Worm (Caenorhabditis elegans) whole organism, L4 larva: ENCODE results near the gene H20E11.3.

Source experiments
- F10B5.3 ChIP-seq: sonication (generic microtip); optimal IDR thresholded peaks from 2 replicates; lab custom pipeline; 2016; ENCODE audit warnings: mild to moderate bottlenecking, missing genetic modification characterization, missing compliant biosample characterization
- Y48G9A.11 ChIP-seq: fragments of 200-800 bp; sonication (Bioruptor generic); IDR thresholded peaks from 2 replicates; pipeline ENCODE4 v1.3.6; 2022; ENCODE audit warnings: missing genetic modification reagents, missing genetic modification characterization, missing compliant biosample characterization
- arid-1 ChIP-seq: fragments of 200-800 bp; sonication (Bioruptor generic); conservative IDR thresholded peaks from 2 replicates; pipeline ENCODE4 v1.3.6; 2022; ENCODE audit warnings: missing genetic modification reagents, missing genetic modification characterization, missing compliant biosample characterization
- attf-4 ChIP-seq: sonication (generic microtip); optimal IDR thresholded peaks from 3 replicates; lab custom pipeline; 2017; ENCODE audit warnings: missing biosample characterization, missing genetic modification characterization
- ceh-44 ChIP-seq: fragments of 200-800 bp; sonication (Bioruptor generic); IDR thresholded peaks from 2 replicates; pipeline ENCODE4 v1.3.6; 2022; ENCODE audit warnings: missing genetic modification reagents, missing genetic modification characterization, missing compliant biosample characterization
- ceh-62 ChIP-seq: sonication (generic microtip); optimal IDR thresholded peaks from 2 replicates; lab custom pipeline; 2017; ENCODE audit warnings: missing biosample characterization, missing genetic modification characterization
- fkh-10 ChIP-seq: fragments of 150-350 bp; optimal IDR thresholded peaks from 2 replicates; lab custom pipeline; 2014; ENCODE audit warnings: missing biosample characterization, missing genetic modification reagents, missing genetic modification characterization
- gei-8 ChIP-seq: fragments of 200-800 bp; sonication (Bioruptor generic); optimal IDR thresholded peaks from 2 replicates; lab custom pipeline; 2018; ENCODE audit warnings: mild to moderate bottlenecking, missing genetic modification characterization, missing compliant biosample characterization
- lin-13 ChIP-seq: fragments of 150-350 bp; optimal IDR thresholded peaks from 2 replicates; lab custom pipeline; 2014; ENCODE audit warnings: missing biosample characterization, missing genetic modification reagents, missing genetic modification characterization
- lin-15B ChIP-seq: fragments of 150-350 bp; sonication (generic microtip); optimal IDR thresholded peaks from 3 replicates; lab custom pipeline; 2014; ENCODE audit warnings: missing biosample characterization, missing genetic modification characterization
- lin-29 ChIP-seq: fragments of 200-800 bp; sonication (Bioruptor generic); IDR thresholded peaks from 2 replicates; pipeline ENCODE4 v1.3.6; 2022; ENCODE audit warnings: missing genetic modification reagents, missing genetic modification characterization, missing compliant biosample characterization
- nhr-102 ChIP-seq: sonication (generic microtip); optimal IDR thresholded peaks from 2 replicates; lab custom pipeline; 2016; ENCODE audit warnings: mild to moderate bottlenecking, missing genetic modification characterization, moderate library complexity, missing compliant biosample characterization
- nhr-41 ChIP-seq: fragments of 200-800 bp; sonication (Bioruptor generic); IDR thresholded peaks from 2 replicates; pipeline ENCODE4 v1.3.6; 2022; ENCODE audit warnings: missing genetic modification reagents, missing genetic modification characterization, missing compliant biosample characterization
- nhr-42 ChIP-seq: fragments of 200-800 bp; sonication (Bioruptor generic); IDR thresholded peaks from 2 replicates; pipeline ENCODE4 v1.3.6; 2022; ENCODE audit warnings: missing genetic modification characterization, missing compliant biosample characterization
- nhr-48 ChIP-seq: sonication (generic microtip); optimal IDR thresholded peaks from 2 replicates; lab custom pipeline; 2016; ENCODE audit warnings: mild to moderate bottlenecking, missing genetic modification characterization, missing compliant biosample characterization
- php-3 ChIP-seq: fragments of 200-800 bp; sonication (Bioruptor generic); IDR thresholded peaks from 2 replicates; pipeline ENCODE4 v1.3.6; 2022; ENCODE audit warnings: missing genetic modification reagents, missing genetic modification characterization, missing compliant biosample characterization
- pqm-1 ChIP-seq: sonication (generic microtip); optimal IDR thresholded peaks from 2 replicates; lab custom pipeline; 2017; ENCODE audit warnings: missing biosample characterization, missing genetic modification characterization
- saeg-2 ChIP-seq: fragments of 200-800 bp; sonication (Bioruptor generic); IDR thresholded peaks from 2 replicates; pipeline ENCODE4 v1.3.6; 2022; ENCODE audit warnings: missing genetic modification reagents, missing genetic modification characterization, missing compliant biosample characterization
- tag-97 ChIP-seq: fragments of 200-800 bp; sonication (Bioruptor generic); IDR thresholded peaks from 2 replicates; pipeline ENCODE4 v1.3.6; 2022; ENCODE audit warnings: missing genetic modification characterization, missing compliant biosample characterization
- vab-7 ChIP-seq: fragments of 200-800 bp; sonication (Bioruptor generic); IDR thresholded peaks from 2 replicates; pipeline ENCODE4 v1.3.6; 2022; ENCODE audit warnings: missing genetic modification reagents, missing genetic modification characterization, missing compliant biosample characterization
- zip-11 ChIP-seq: fragments of 200-800 bp; sonication (Bioruptor generic); IDR thresholded peaks from 2 replicates; pipeline ENCODE4 v1.3.6; 2022; ENCODE audit warnings: missing genetic modification characterization, missing compliant biosample characterization

H20E11.3 gene

ce11 chrIV:6867791-6868190 lies 43.2 kb downstream of the H20E11.3 start, which contains the start of gene srx-20:
TSS of gene srx-20 (plus strand) at chrIV:6868091.
- TF ChIP-seq lin-13 (GFP tag; lab: Kevin White, UChicago) (no peak), nhr-102 (tag; lab: Kevin White, UChicago) (no peak), pqm-1 (tag; lab: Kevin White, UChicago) (no peak), nhr-41 (GFP tag; lab: Robert Waterston, UW) (no peak), vab-7 (no peak), fkh-10 (GFP tag; lab: Kevin White, UChicago) (no peak)

DNA sequence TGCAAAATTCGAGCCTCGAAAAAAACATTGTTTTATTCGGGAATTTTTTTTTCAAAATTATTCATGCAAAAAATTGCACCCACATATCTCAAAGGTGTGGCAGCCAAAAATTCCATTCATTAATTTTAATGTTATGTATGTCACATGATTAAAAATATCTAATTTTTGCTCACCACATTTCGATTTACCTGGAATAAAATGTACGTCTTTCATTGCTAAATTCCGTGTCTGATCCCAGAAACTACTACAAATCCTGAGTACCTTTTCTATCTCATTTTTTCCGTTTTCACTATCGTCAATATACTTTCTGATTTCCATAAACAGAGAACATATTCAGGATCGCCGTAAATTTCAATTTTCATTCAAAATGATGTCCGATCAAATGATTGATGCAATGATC lies 48.3 kb downstream of the H20E11.3 start, which contains the start of gene srx-19:
Gene srx-19, plus strand, starts transcription at position 301 of the 400 bp plus-strand sequence.
- TF ChIP-seq php-3 (GFP tag; lab: Robert Waterston, UW) (no peak), ceh-62 (no peak), ceh-44 (GFP tag; lab: Robert Waterston, UW) (no peak), gei-8 (GFP tag; lab: Kevin White, UChicago) (no peak), lin-15B (tag; lab: Kevin White, UChicago) (no peak), lin-29 (no peak), arid-1 (no peak), vab-7 (no peak), attf-4 (tag; lab: Kevin White, UChicago) (no peak), saeg-2 (no peak), F10B5.3 (tag; lab: Kevin White, UChicago) (no peak), tag-97 (GFP tag; lab: Robert Waterston, UW) (no peak), zip-11 (GFP tag; lab: Robert Waterston, UW) (no peak), Y48G9A.11 (GFP tag; lab: Robert Waterston, UW) (no peak), nhr-48 (tag; lab: Kevin White, UChicago) (no peak), nhr-42 (GFP tag; lab: Robert Waterston, UW) (no peak)
